Fruit fly (Drosophila melanogaster) whole organism, embryonic: ENCODE results near the gene twe.

ENCODE experiments used
- Asciz ChIP-seq: fragments of 200-800 bp; sonication (Bioruptor generic); optimal IDR thresholded peaks from 2 replicates; lab custom pipeline; 2017; ENCODE audit warnings: missing biosample characterization, mild to moderate bottlenecking, missing genetic modification characterization, missing genetic modification reagents
- B-H2 ChIP-seq: fragments of 200-800 bp; sonication (Bioruptor generic); optimal IDR thresholded peaks from 2 replicates; lab custom pipeline; 2018; ENCODE audit warnings: missing biosample characterization, mild to moderate bottlenecking, missing genetic modification characterization
- CG10321 ChIP-seq: fragments of 200-800 bp; sonication (Bioruptor generic); IDR thresholded peaks from 2 replicates; pipeline ENCODE4 v1.3.6; 2022; ENCODE audit warnings: missing biosample characterization, missing genetic modification characterization
- CG10431 ChIP-seq: fragments of 200-800 bp; sonication (Bioruptor generic); optimal IDR thresholded peaks from 3 replicates; lab custom pipeline; 2018; ENCODE audit warnings: missing biosample characterization, mild to moderate bottlenecking, missing genetic modification characterization
- CG11560 ChIP-seq: fragments of 200-800 bp; sonication (Bioruptor generic); IDR thresholded peaks from 3 replicates; pipeline ENCODE4 v1.3.6; 2022; ENCODE audit warnings: missing biosample characterization, missing genetic modification characterization
- CG12659 ChIP-seq: fragments of 200-800 bp; sonication (Bioruptor generic); optimal IDR thresholded peaks from 3 replicates; lab custom pipeline; 2017; ENCODE audit warnings: mild to moderate bottlenecking, missing biosample characterization, missing genetic modification reagents, missing genetic modification characterization
- CG15514 ChIP-seq: fragments of 200-800 bp; sonication (Bioruptor generic); optimal IDR thresholded peaks from 3 replicates; lab custom pipeline; 2017; ENCODE audit warnings: missing biosample characterization, missing genetic modification characterization, mild to moderate bottlenecking, moderate library complexity, missing genetic modification reagents
- CG15601 ChIP-seq: fragments of 200-800 bp; sonication (Bioruptor generic); optimal IDR thresholded peaks from 3 replicates; lab custom pipeline; 2019; ENCODE audit warnings: missing biosample characterization, mild to moderate bottlenecking, missing genetic modification characterization, moderate library complexity
- CG17361 ChIP-seq: fragments of 200-800 bp; sonication (Bioruptor generic); IDR thresholded peaks from 3 replicates; pipeline ENCODE4 v1.3.6; 2022; ENCODE audit warnings: missing biosample characterization, missing genetic modification characterization
- CG18619 ChIP-seq: fragments of 200-800 bp; sonication (Bioruptor generic); optimal IDR thresholded peaks from 3 replicates; lab custom pipeline; 2017; ENCODE audit warnings: missing biosample characterization, mild to moderate bottlenecking, missing genetic modification characterization
- CG32532 ChIP-seq: fragments of 200-800 bp; sonication (Bioruptor generic); IDR thresholded peaks from 2 replicates; pipeline ENCODE4 v1.3.6; 2022; ENCODE audit warnings: missing biosample characterization, missing genetic modification characterization
- CG43689 ChIP-seq: fragments of 200-800 bp; sonication (Bioruptor generic); IDR thresholded peaks from 2 replicates; pipeline ENCODE4 v1.3.6; 2022; ENCODE audit warnings: missing biosample characterization, missing genetic modification characterization
- CG4854 ChIP-seq: fragments of 200-800 bp; sonication (Bioruptor generic); optimal IDR thresholded peaks from 2 replicates; lab custom pipeline; 2016; ENCODE audit warnings: missing biosample characterization, missing genetic modification characterization, inconsistent platforms
- CG7556 ChIP-seq: fragments of 200-800 bp; sonication (Bioruptor generic); optimal IDR thresholded peaks from 2 replicates; lab custom pipeline; 2017; ENCODE audit warnings: missing biosample characterization, mild to moderate bottlenecking, missing genetic modification characterization
- CG7745 ChIP-seq: fragments of 200-800 bp; sonication (Bioruptor generic); optimal IDR thresholded peaks from 2 replicates; lab custom pipeline; 2018; ENCODE audit warnings: missing biosample characterization, mild to moderate bottlenecking, missing genetic modification characterization, moderate library complexity
- CG8765 ChIP-seq: fragments of 200-800 bp; sonication (Bioruptor generic); IDR thresholded peaks from 2 replicates; pipeline ENCODE4 v1.3.6; 2022; ENCODE audit warnings: missing biosample characterization, missing genetic modification characterization
- CG9437 ChIP-seq: fragments of 200-800 bp; sonication (Bioruptor generic); optimal IDR thresholded peaks from 2 replicates; lab custom pipeline; 2018; ENCODE audit warnings: missing biosample characterization, mild to moderate bottlenecking, missing genetic modification characterization
- CHES-1-like ChIP-seq: fragments of 200-800 bp; sonication (Bioruptor generic); optimal IDR thresholded peaks from 2 replicates; lab custom pipeline; 2016; ENCODE audit warnings: missing biosample characterization, missing genetic modification characterization
- Camta ChIP-seq: fragments of 200-800 bp; sonication (Bioruptor generic); optimal IDR thresholded peaks from 2 replicates; lab custom pipeline; 2016; ENCODE audit warnings: missing biosample characterization, missing genetic modification characterization
- Dek ChIP-seq: fragments of 200-800 bp; sonication (Bioruptor generic); optimal IDR thresholded peaks from 3 replicates; lab custom pipeline; 2019; ENCODE audit warnings: missing biosample characterization, mild to moderate bottlenecking, missing genetic modification characterization, moderate library complexity
- Dref ChIP-seq: fragments of 200-800 bp; sonication (Bioruptor generic); IDR thresholded peaks from 2 replicates; pipeline ENCODE4 v1.3.6; 2022; ENCODE audit warnings: missing biosample characterization, missing genetic modification characterization
- E2f2 ChIP-seq: fragments of 200-800 bp; sonication (Bioruptor generic); IDR thresholded peaks from 2 replicates; pipeline ENCODE4 v1.3.6; 2022; ENCODE audit warnings: missing biosample characterization, missing genetic modification characterization
- Elba2 ChIP-seq: fragments of 200-800 bp; sonication (Bioruptor generic); optimal IDR thresholded peaks from 3 replicates; lab custom pipeline; 2016; ENCODE audit warnings: missing biosample characterization, missing genetic modification characterization
- Ets97D ChIP-seq: fragments of 200-800 bp; sonication (Bioruptor generic); optimal IDR thresholded peaks from 3 replicates; lab custom pipeline; 2016; ENCODE audit warnings: missing biosample characterization, missing genetic modification characterization
- HLHmδ ChIP-seq: fragments of 200-800 bp; sonication (Bioruptor generic); optimal IDR thresholded peaks from 2 replicates; lab custom pipeline; 2018; ENCODE audit warnings: missing biosample characterization, mild to moderate bottlenecking, missing genetic modification characterization, moderate library complexity
- Hey ChIP-seq: fragments of 200-800 bp; sonication (Bioruptor generic); optimal IDR thresholded peaks from 3 replicates; lab custom pipeline; 2018; ENCODE audit warnings: missing biosample characterization, mild to moderate bottlenecking, missing genetic modification characterization
- Hmx ChIP-seq: fragments of 200-800 bp; sonication (Bioruptor generic); optimal IDR thresholded peaks from 2 replicates; lab custom pipeline; 2016; ENCODE audit warnings: missing biosample characterization, missing genetic modification characterization
- Hr3 ChIP-seq: fragments of 200-800 bp; sonication (Bioruptor generic); optimal IDR thresholded peaks from 3 replicates; lab custom pipeline; 2016; ENCODE audit warnings: missing biosample characterization, missing genetic modification characterization
- Meics ChIP-seq: fragments of 200-800 bp; sonication (Bioruptor generic); optimal IDR thresholded peaks from 2 replicates; lab custom pipeline; 2017; ENCODE audit warnings: missing biosample characterization, mild to moderate bottlenecking, missing genetic modification characterization
- Mrtf ChIP-seq: fragments of 200-800 bp; sonication (Bioruptor generic); IDR thresholded peaks from 3 replicates; pipeline ENCODE4 v1.3.6; 2022; ENCODE audit warnings: missing biosample characterization, missing genetic modification characterization
- NfI ChIP-seq: fragments of 200-800 bp; sonication (Bioruptor generic); optimal IDR thresholded peaks from 3 replicates; lab custom pipeline; 2018; ENCODE audit warnings: missing biosample characterization, mild to moderate bottlenecking, missing genetic modification characterization, moderate library complexity
- Oli ChIP-seq: fragments of 200-800 bp; sonication (Bioruptor generic); optimal IDR thresholded peaks from 2 replicates; lab custom pipeline; 2018; ENCODE audit warnings: missing biosample characterization, mild to moderate bottlenecking, missing genetic modification characterization, moderate library complexity
- Rfx ChIP-seq: fragments of 200-800 bp; sonication (Bioruptor generic); IDR thresholded peaks from 2 replicates; pipeline ENCODE4 v1.3.6; 2022; ENCODE audit warnings: missing biosample characterization, missing genetic modification characterization
- Scr ChIP-seq: fragments of 200-800 bp; sonication (Bioruptor generic); IDR thresholded peaks from 2 replicates; pipeline ENCODE4 v1.3.6; 2022; ENCODE audit warnings: missing biosample characterization, missing genetic modification characterization; ENCODE audit not compliant: partially characterized antibody
- Sox100B ChIP-seq: fragments of 200-800 bp; sonication (Bioruptor generic); optimal IDR thresholded peaks from 3 replicates; lab custom pipeline; 2018; ENCODE audit warnings: missing biosample characterization, mild to moderate bottlenecking, missing genetic modification characterization
- Xbp1 ChIP-seq: fragments of 200-800 bp; sonication (Bioruptor generic); optimal IDR thresholded peaks from 3 replicates; lab custom pipeline; 2016; ENCODE audit warnings: missing biosample characterization, mild to moderate bottlenecking, missing genetic modification characterization
- bbx ChIP-seq: fragments of 200-800 bp; sonication (Bioruptor generic); IDR thresholded peaks from 2 replicates; pipeline ENCODE4 v1.3.6; 2022; ENCODE audit warnings: missing biosample characterization, missing genetic modification characterization; ENCODE audit not compliant: partially characterized antibody
- btn ChIP-seq: fragments of 200-800 bp; sonication (Bioruptor generic); optimal IDR thresholded peaks from 2 replicates; lab custom pipeline; 2016; ENCODE audit warnings: missing biosample characterization, missing genetic modification characterization
- chif ChIP-seq, 2 experiments: fragments of 200-800 bp; sonication (Bioruptor generic); optimal IDR thresholded peaks; 3 replicates each; lab custom pipeline; 2016; ENCODE audit warnings: missing biosample characterization in 2 of 2, missing genetic modification characterization in 2 of 2
- crp ChIP-seq, 2 experiments: fragments of 200-800 bp; sonication (Bioruptor generic); optimal IDR thresholded peaks; 2 replicates in 1 of 2; 3 replicates in 1 of 2; lab custom pipeline; 2017; ENCODE audit warnings: missing biosample characterization in 2 of 2, missing genetic modification characterization in 2 of 2, mild to moderate bottlenecking in 1 of 2, moderate library complexity in 1 of 2
- lola ChIP-seq, 3 experiments: fragments of >200 bp in 2 of 3; fragments of 200-800 bp in 1 of 3; sonication (Bioruptor generic) in 1 of 3; optimal IDR thresholded peaks; 2 replicates each; lab custom pipeline; 2017 to 2019; ENCODE audit warnings: missing biosample characterization in 3 of 3, missing genetic modification characterization in 3 of 3, mild to moderate bottlenecking in 1 of 3, moderate library complexity in 1 of 3
- pfk ChIP-seq: fragments of 200-800 bp; sonication (Bioruptor generic); optimal IDR thresholded peaks from 2 replicates; lab custom pipeline; 2018; ENCODE audit warnings: missing biosample characterization, mild to moderate bottlenecking, missing genetic modification characterization, moderate library complexity
- pho ChIP-seq: fragments of 200-800 bp; sonication (Bioruptor generic); optimal IDR thresholded peaks from 2 replicates; lab custom pipeline; 2016; ENCODE audit warnings: missing biosample characterization, missing genetic modification characterization
- pnt ChIP-seq: fragments of 200-800 bp; sonication (Bioruptor generic); optimal IDR thresholded peaks from 3 replicates; lab custom pipeline; 2016; ENCODE audit warnings: missing biosample characterization, missing genetic modification characterization
- ro ChIP-seq: fragments of 200-800 bp; sonication (Bioruptor generic); IDR thresholded peaks from 2 replicates; pipeline ENCODE4 v1.3.6; 2022; ENCODE audit warnings: missing biosample characterization, missing genetic modification characterization
- slp2 ChIP-seq: fragments of 200-800 bp; sonication (Bioruptor generic); optimal IDR thresholded peaks from 2 replicates; lab custom pipeline; 2016; ENCODE audit warnings: missing biosample characterization, missing genetic modification characterization
- sob ChIP-seq: fragments of 200-800 bp; sonication (Bioruptor generic); IDR thresholded peaks from 2 replicates; pipeline ENCODE4 v1.3.6; 2022; ENCODE audit warnings: missing biosample characterization, missing genetic modification characterization
- sqz ChIP-seq: fragments of 200-800 bp; sonication (Bioruptor generic); optimal IDR thresholded peaks from 3 replicates; lab custom pipeline; 2018; ENCODE audit warnings: missing biosample characterization, mild to moderate bottlenecking, missing genetic modification characterization
- trh ChIP-seq: fragments of 200-800 bp; sonication (Bioruptor generic); optimal IDR thresholded peaks from 2 replicates; lab custom pipeline; 2016; ENCODE audit warnings: missing biosample characterization, missing genetic modification characterization
- wdn ChIP-seq: fragments of 200-800 bp; sonication (Bioruptor generic); IDR thresholded peaks from 2 replicates; pipeline ENCODE4 v1.3.6; 2022; ENCODE audit warnings: missing biosample characterization, missing genetic modification characterization

Gene twe

DNA sequence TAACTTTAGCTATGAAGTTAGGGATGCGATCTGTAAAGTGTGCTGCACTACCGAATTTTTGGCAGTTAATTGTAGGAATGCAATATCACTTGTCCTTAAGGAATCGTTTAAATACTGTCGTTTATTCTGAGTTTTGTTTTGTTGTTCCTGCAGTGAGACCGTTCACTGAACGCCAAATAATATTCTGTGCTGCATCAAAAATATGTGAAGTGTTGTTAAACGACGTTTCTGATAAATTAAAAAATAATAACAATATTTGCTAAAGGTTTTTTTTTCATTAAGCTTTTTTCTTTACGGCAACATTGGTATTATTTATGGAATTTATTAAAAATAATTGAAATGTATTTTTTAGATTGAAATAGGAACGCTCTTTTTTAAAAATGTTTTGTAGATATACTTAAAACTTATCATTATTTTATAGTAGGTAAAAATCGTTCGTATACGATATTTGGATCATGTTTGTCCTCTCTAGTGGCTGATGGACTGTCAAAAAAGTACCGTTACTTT lies 41.1 kb upstream of the twe start, which contains the start of gene GMF (continued):
- TF ChIP-seq Hmx (GFP tag; lab: Kevin White, UChicago), result peak; percentile 25
- peak; percentile 52 for TF ChIP-seq Rfx (GFP tag; lab: Robert Waterston, UW)
- peak; percentile 43 for TF ChIP-seq Xbp1 (GFP tag; lab: Kevin White, UChicago)
- TF ChIP-seq CG7556 (GFP tag; lab: Kevin White, UChicago), result peak; percentile 30
- no peak for TF ChIP-seq CG43689
- TF ChIP-seq CG11560 (tag; lab: Robert Waterston, UW), result no peak
- TF ChIP-seq CG4854 (GFP tag; lab: Kevin White, UChicago), result no peak
- TF ChIP-seq CG18619, result peak; percentile 8
- no peak for TF ChIP-seq Dek (tag; lab: Kevin White, UChicago)
- no peak for TF ChIP-seq Camta (GFP tag; lab: Kevin White, UChicago)
- TF ChIP-seq CG8765 (GFP tag; lab: Robert Waterston, UW), result no peak
- TF ChIP-seq bbx (GFP tag; lab: Robert Waterston, UW), result no peak; the same call in 1 of the 2 replicates
- TF ChIP-seq Asciz, result peak; percentile 26
- no peak for TF ChIP-seq Mrtf (GFP tag; lab: Robert Waterston, UW)
- TF ChIP-seq E2f2 (GFP tag; lab: Robert Waterston, UW), result peak; percentile 38; the same call in 1 of the 2 replicates
- no peak for TF ChIP-seq Elba2 (GFP tag; lab: Kevin White, UChicago)
- TF ChIP-seq Meics (GFP tag; lab: Kevin White, UChicago), result peak; percentile 39
- no peak for TF ChIP-seq CG10321
- no peak for TF ChIP-seq sqz (GFP tag; lab: Kevin White, UChicago)
- TF ChIP-seq Oli, result no peak
- no peak for TF ChIP-seq CG7745
- TF ChIP-seq chif (GFP tag; optimal IDR thresholded peaks at IDR 0.05; lab: Kevin White, UChicago), result no peak
- peak; percentile 44; the same call in 1 of the 2 replicates for TF ChIP-seq Scr (GFP tag; lab: Robert Waterston, UW)
- no peak for TF ChIP-seq sob (GFP tag; lab: Robert Waterston, UW)
- peak; percentile 62 for TF ChIP-seq B-H2 (GFP tag; lab: Kevin White, UChicago)
- TF ChIP-seq pfk (GFP tag; lab: Kevin White, UChicago), result no peak
- TF ChIP-seq Dref (GFP tag; lab: Robert Waterston, UW), result no peak
- TF ChIP-seq CG12659 (GFP tag; lab: Kevin White, UChicago), result peak; percentile 67
- TF ChIP-seq Hey, result no peak
- peak; percentile 45 for TF ChIP-seq Ets97D (GFP tag; lab: Kevin White, UChicago)
- peak; percentile 78; the same call in 2 of the 3 replicates for TF ChIP-seq CG17361 (GFP tag; lab: Robert Waterston, UW)
- TF ChIP-seq CG32532 (GFP tag; lab: Robert Waterston, UW), result no peak
- TF ChIP-seq CG15601 (tag; lab: Kevin White, UChicago), result peak; percentile 53
- TF ChIP-seq CG9437 (GFP tag; lab: Kevin White, UChicago), result no peak
- peak in 1 of 3 experiments; percentile 62 for TF ChIP-seq lola (GFP tag; optimal IDR thresholded peaks at IDR 0.05; lab: Kevin White, UChicago)
- TF ChIP-seq btn, result no peak
- peak in 1 of 2 experiments; percentile 21 for TF ChIP-seq crp (GFP tag; optimal IDR thresholded peaks at IDR 0.05; lab: Kevin White, UChicago)
- no peak for TF ChIP-seq pnt (GFP tag; lab: Kevin White, UChicago)
- TF ChIP-seq CG10431 (GFP tag; lab: Kevin White, UChicago), result no peak
- peak; percentile 12 for TF ChIP-seq pho (GFP tag; lab: Kevin White, UChicago)
- no peak for TF ChIP-seq ro (GFP tag; lab: Robert Waterston, UW)
- TF ChIP-seq CG15514 (GFP tag; lab: Kevin White, UChicago), result peak; percentile 47
- TF ChIP-seq NfI, result no peak
- TF ChIP-seq slp2 (GFP tag; lab: Kevin White, UChicago), result no peak
- peak; percentile 35 for TF ChIP-seq CHES-1-like (GFP tag; lab: Kevin White, UChicago)
- no peak for TF ChIP-seq wdn (GFP tag; lab: Robert Waterston, UW)
- no peak for TF ChIP-seq trh (GFP tag; lab: Kevin White, UChicago)
- TF ChIP-seq HLHmδ (GFP tag; lab: Kevin White, UChicago), result no peak
- TF ChIP-seq Sox100B (GFP tag; lab: Kevin White, UChicago), result peak; percentile 31
- peak; percentile 37 for TF ChIP-seq Hr3 (GFP tag; lab: Kevin White, UChicago)
